Worm (Caenorhabditis elegans) whole organism, young adult: ENCODE results near the gene pdhb-1.
A peak's percentile ranks its signal among the peaks of the same experiment; 100 is the strongest.

ENCODE experiments used
- B0035.1 ChIP-seq: sonication (generic microtip); optimal IDR thresholded peaks from 2 replicates; lab custom pipeline; 2016; ENCODE audit warnings: missing genetic modification characterization, mild to moderate bottlenecking, missing compliant biosample characterization, missing genotype, missing genetic modification reagents
- B0336.3 ChIP-seq: fragments of 200-800 bp; sonication (Bioruptor generic); IDR thresholded peaks from 2 replicates; pipeline ENCODE4 v1.3.6; 2022; ENCODE audit warnings: missing genetic modification characterization, missing compliant biosample characterization
- F10E7.11 ChIP-seq: sonication (generic microtip); optimal IDR thresholded peaks from 2 replicates; lab custom pipeline; 2017; ENCODE audit warnings: mild to moderate bottlenecking, missing genetic modification characterization, moderate library complexity, missing compliant biosample characterization
- F39B2.1 ChIP-seq: fragments of 200-800 bp; sonication (Bioruptor generic); IDR thresholded peaks from 2 replicates; pipeline ENCODE4 v1.3.6; 2022; ENCODE audit warnings: missing genetic modification reagents, missing genetic modification characterization, missing compliant biosample characterization
- K12H6.12 ChIP-seq: fragments of 200-800 bp; sonication (Bioruptor generic); optimal IDR thresholded peaks from 2 replicates; lab custom pipeline; 2018; ENCODE audit warnings: mild to moderate bottlenecking, missing genetic modification characterization, missing compliant biosample characterization
- T26A5.8 ChIP-seq: sonication (generic microtip); optimal IDR thresholded peaks from 2 replicates; lab custom pipeline; 2016; ENCODE audit warnings: missing genetic modification characterization, missing compliant biosample characterization
- Y53F4B.3 ChIP-seq: fragments of 200-800 bp; sonication (Bioruptor generic); IDR thresholded peaks from 2 replicates; pipeline ENCODE4 v1.3.6; 2022; ENCODE audit warnings: missing genetic modification reagents, missing genetic modification characterization, missing compliant biosample characterization
- Y56A3A.18 ChIP-seq: fragments of 200-800 bp; sonication (Bioruptor generic); IDR thresholded peaks from 2 replicates; pipeline ENCODE4 v1.3.6; 2022; ENCODE audit warnings: missing genetic modification reagents, missing genetic modification characterization, missing compliant biosample characterization
- Y67H2A.10 ChIP-seq: fragments of 200-800 bp; sonication (Bioruptor generic); conservative IDR thresholded peaks from 2 replicates; pipeline ENCODE4 v1.3.6; 2022; ENCODE audit warnings: missing genetic modification reagents, missing genetic modification characterization, missing compliant biosample characterization
- akir-1 ChIP-seq: fragments of 200-800 bp; sonication (Bioruptor generic); optimal IDR thresholded peaks from 2 replicates; lab custom pipeline; 2018; ENCODE audit warnings: mild to moderate bottlenecking, missing genetic modification characterization, moderate library complexity, missing compliant biosample characterization
- cebp-1 ChIP-seq, 2 experiments: fragments of 200-800 bp in 1 of 2; sonication (Bioruptor generic) in 1 of 2; sonication (generic microtip) in 1 of 2; IDR thresholded peaks in 1 of 2; optimal IDR thresholded peaks in 1 of 2; 2 replicates each; pipeline versions ENCODE4 v1.3.6 to Lab custom; 2017 to 2022; ENCODE audit warnings: missing compliant biosample characterization in 2 of 2, missing genetic modification characterization in 2 of 2, mild to moderate bottlenecking in 1 of 2, missing genetic modification reagents in 1 of 2, moderate library complexity in 1 of 2
- cebp-2 ChIP-seq: fragments of 200-800 bp; sonication (Bioruptor generic); IDR thresholded peaks from 2 replicates; pipeline ENCODE4 v1.3.6; 2022; ENCODE audit warnings: missing genetic modification characterization, missing compliant biosample characterization
- ceh-40 ChIP-seq: fragments of 200-800 bp; sonication (Bioruptor generic); IDR thresholded peaks from 2 replicates; pipeline ENCODE4 v1.3.6; 2022; ENCODE audit warnings: missing genetic modification characterization, missing compliant biosample characterization
- ceh-79 ChIP-seq: sonication (generic microtip); optimal IDR thresholded peaks from 2 replicates; lab custom pipeline; 2017; ENCODE audit warnings: mild to moderate bottlenecking, missing genetic modification characterization, missing compliant biosample characterization
- dox-1 ChIP-seq: fragments of 200-800 bp; sonication (Bioruptor generic); IDR thresholded peaks from 2 replicates; pipeline ENCODE4 v1.3.6; 2022; ENCODE audit warnings: missing genetic modification reagents, missing genetic modification characterization, missing compliant biosample characterization
- dpff-1 ChIP-seq: sonication (generic microtip); optimal IDR thresholded peaks from 2 replicates; lab custom pipeline; 2017; ENCODE audit warnings: mild to moderate bottlenecking, missing genetic modification characterization, missing compliant biosample characterization
- egl-44 ChIP-seq: fragments of 200-800 bp; sonication (Bioruptor generic); IDR thresholded peaks from 2 replicates; pipeline ENCODE4 v1.3.6; 2022; ENCODE audit warnings: missing genetic modification reagents, missing genetic modification characterization, missing compliant biosample characterization
- ets-4 ChIP-seq: fragments of 200-800 bp; sonication (Bioruptor generic); optimal IDR thresholded peaks from 2 replicates; lab custom pipeline; 2018; ENCODE audit warnings: mild to moderate bottlenecking, missing genetic modification characterization, missing compliant biosample characterization
- gei-17 ChIP-seq: fragments of 200-800 bp; sonication (Bioruptor generic); optimal IDR thresholded peaks from 2 replicates; lab custom pipeline; 2018; ENCODE audit warnings: mild to moderate bottlenecking, missing genetic modification characterization, missing compliant biosample characterization
- hmg-1.2 ChIP-seq: fragments of 200-800 bp; sonication (Bioruptor generic); IDR thresholded peaks from 2 replicates; pipeline ENCODE4 v1.3.6; 2022; ENCODE audit warnings: missing genetic modification reagents, missing genetic modification characterization, missing compliant biosample characterization
- hrde-1 ChIP-seq: sonication (generic microtip); optimal IDR thresholded peaks from 2 replicates; lab custom pipeline; 2016; ENCODE audit warnings: missing genetic modification characterization, mild to moderate bottlenecking, missing compliant biosample characterization, moderate library complexity, missing genotype, missing genetic modification reagents, borderline replicate concordance
- hsf-1 ChIP-seq: fragments of 200-800 bp; sonication (Bioruptor generic); IDR thresholded peaks from 2 replicates; pipeline ENCODE4 v1.3.6; 2022; ENCODE audit warnings: missing genetic modification reagents, missing genetic modification characterization, missing compliant biosample characterization
- lag-1 ChIP-seq: fragments of 200-800 bp; sonication (Bioruptor generic); IDR thresholded peaks from 2 replicates; pipeline ENCODE4 v1.3.6; 2022; ENCODE audit warnings: missing genetic modification reagents, missing genetic modification characterization, missing compliant biosample characterization
- lin-26 ChIP-seq: fragments of 200-800 bp; sonication (Bioruptor generic); IDR thresholded peaks from 2 replicates; pipeline ENCODE4 v1.3.6; 2022; ENCODE audit warnings: missing genetic modification reagents, missing genetic modification characterization, missing compliant biosample characterization
- lir-1 ChIP-seq: fragments of 200-800 bp; sonication (Bioruptor generic); conservative IDR thresholded peaks from 2 replicates; pipeline ENCODE4 v1.3.6; 2022; ENCODE audit warnings: missing genetic modification reagents, missing genetic modification characterization, missing compliant biosample characterization
- lsy-27 ChIP-seq: sonication (generic microtip); optimal IDR thresholded peaks from 2 replicates; lab custom pipeline; 2017; ENCODE audit warnings: missing genetic modification characterization, mild to moderate bottlenecking, missing compliant biosample characterization, antibody characterized with exemption, missing genotype, borderline replicate concordance; ENCODE audit not compliant: insufficient read depth
- madf-6 ChIP-seq: fragments of 200-800 bp; sonication (Bioruptor generic); IDR thresholded peaks from 2 replicates; pipeline ENCODE4 v1.3.6; 2022; ENCODE audit warnings: missing genetic modification reagents, missing genetic modification characterization, missing compliant biosample characterization
- nfya-2 ChIP-seq: fragments of 200-800 bp; sonication (Bioruptor generic); IDR thresholded peaks from 2 replicates; pipeline ENCODE4 v1.3.6; 2022; ENCODE audit warnings: missing genetic modification reagents, missing genetic modification characterization, missing compliant biosample characterization
- nfyb-1 ChIP-seq: fragments of 200-800 bp; sonication (Bioruptor generic); IDR thresholded peaks from 2 replicates; pipeline ENCODE4 v1.3.6; 2022; ENCODE audit warnings: missing genetic modification reagents, missing genetic modification characterization, missing compliant biosample characterization
- nhr-120 ChIP-seq: fragments of 200-800 bp; sonication (Bioruptor generic); IDR thresholded peaks from 2 replicates; pipeline ENCODE4 v1.3.6; 2022; ENCODE audit warnings: missing genetic modification characterization, missing compliant biosample characterization
- nhr-179 ChIP-seq: sonication (generic microtip); optimal IDR thresholded peaks from 2 replicates; lab custom pipeline; 2016; ENCODE audit warnings: mild to moderate bottlenecking, missing genetic modification characterization, missing compliant biosample characterization
- nhr-80 ChIP-seq: sonication (generic microtip); optimal IDR thresholded peaks from 2 replicates; lab custom pipeline; 2016; ENCODE audit warnings: missing genetic modification characterization, missing compliant biosample characterization
- nhr-90 ChIP-seq: sonication (generic microtip); optimal IDR thresholded peaks from 2 replicates; lab custom pipeline; 2016; ENCODE audit warnings: missing genotype, mild to moderate bottlenecking, missing genetic modification characterization, missing compliant biosample characterization
- pbrm-1 ChIP-seq: fragments of 200-800 bp; sonication (Bioruptor generic); IDR thresholded peaks from 2 replicates; pipeline ENCODE4 v1.3.6; 2022; ENCODE audit warnings: missing genetic modification reagents, missing genetic modification characterization, missing compliant biosample characterization
- pha-4 ChIP-seq: fragments of 150-350 bp; sonication (generic microtip); optimal IDR thresholded peaks from 2 replicates; lab custom pipeline; 2014; ENCODE audit warnings: missing biosample characterization, missing genetic modification reagents, missing genetic modification characterization
- rcor-1 ChIP-seq: fragments of 200-800 bp; sonication (Bioruptor generic); IDR thresholded peaks from 2 replicates; pipeline ENCODE4 v1.3.6; 2022; ENCODE audit warnings: missing genetic modification reagents, missing genetic modification characterization, missing compliant biosample characterization
- somi-1 ChIP-seq: fragments of 200-800 bp; sonication (Bioruptor generic); optimal IDR thresholded peaks from 2 replicates; lab custom pipeline; 2018; ENCODE audit warnings: mild to moderate bottlenecking, missing genetic modification characterization, missing compliant biosample characterization
- tbp1 ChIP-seq: fragments of 200-800 bp; sonication (Bioruptor generic); optimal IDR thresholded peaks from 2 replicates; lab custom pipeline; 2018; ENCODE audit warnings: mild to moderate bottlenecking, missing genetic modification characterization, missing compliant biosample characterization
- tbx-9 ChIP-seq: sonication (generic microtip); optimal IDR thresholded peaks from 2 replicates; lab custom pipeline; 2016; ENCODE audit warnings: borderline replicate concordance, missing genetic modification characterization, inconsistent platforms, missing compliant biosample characterization
- zfh-2 ChIP-seq: fragments of 200-800 bp; sonication (Bioruptor generic); conservative IDR thresholded peaks from 2 replicates; pipeline ENCODE4 v1.3.6; 2022; ENCODE audit warnings: missing genetic modification reagents, missing genetic modification characterization, missing compliant biosample characterization
- ztf-18 ChIP-seq: sonication (generic microtip); optimal IDR thresholded peaks from 2 replicates; lab custom pipeline; 2016; ENCODE audit warnings: missing genotype, mild to moderate bottlenecking, missing genetic modification characterization, missing compliant biosample characterization
- ztf-26 ChIP-seq: sonication (generic microtip); optimal IDR thresholded peaks from 2 replicates; lab custom pipeline; 2017; ENCODE audit warnings: missing genetic modification characterization, missing compliant biosample characterization
- ztf-3 ChIP-seq: fragments of 200-800 bp; sonication (Bioruptor generic); optimal IDR thresholded peaks from 2 replicates; lab custom pipeline; 2018; ENCODE audit warnings: mild to moderate bottlenecking, missing genetic modification characterization, missing compliant biosample characterization
- ztf-6 ChIP-seq: fragments of 200-800 bp; sonication (Bioruptor generic); IDR thresholded peaks from 2 replicates; pipeline ENCODE4 v1.3.6; 2022; ENCODE audit warnings: missing genetic modification reagents, missing genetic modification characterization, missing compliant biosample characterization

The pdhb-1 gene

ce11 chrIV:3438022-3438421, 38.5 kb downstream of the pdhb-1 start, which contains the start of gene grd-13:
grd-13 (plus strand) TSS chrIV:3438312.
- TF ChIP-seq pbrm-1 (GFP tag; lab: Robert Waterston, UW) = no peak
- no peak for TF ChIP-seq F10E7.11 (tag; lab: Kevin White, UChicago)
- no peak for TF ChIP-seq hsf-1 (GFP tag; lab: Robert Waterston, UW)
- TF ChIP-seq ztf-6 (GFP tag; lab: Robert Waterston, UW) = no peak
- TF ChIP-seq B0336.3 (GFP tag; lab: Robert Waterston, UW) = no peak
- no peak for TF ChIP-seq akir-1 (GFP tag; lab: Kevin White, UChicago)
- no peak for TF ChIP-seq cebp-2 (GFP tag; lab: Robert Waterston, UW)
- TF ChIP-seq nhr-90 (tag; lab: Kevin White, UChicago) = no peak
- no peak for TF ChIP-seq hmg-1.2 (GFP tag; lab: Robert Waterston, UW)
- TF ChIP-seq B0035.1 (tag; lab: Kevin White, UChicago) = no peak
- TF ChIP-seq nfyb-1 (GFP tag; lab: Robert Waterston, UW) = no peak
- TF ChIP-seq K12H6.12 (tag; lab: Kevin White, UChicago) = no peak
- no peak for TF ChIP-seq dox-1 (GFP tag; lab: Robert Waterston, UW)
- TF ChIP-seq ztf-3 (GFP tag; lab: Kevin White, UChicago) = no peak

ce11 chrIV:3439354-3439753, 39.9 kb downstream of the pdhb-1 start, which contains the start of gene grd-3:
grd-3 (plus strand) TSS chrIV:3439655.
- TF ChIP-seq zfh-2 (GFP tag; lab: Robert Waterston, UW) (0 out of 2 replicates have a peak, but pooled peaks have one; percentile 5), ets-4 (GFP tag; lab: Kevin White, UChicago) (no peak)
- TF ChIP-seq, all 124 proteins: peak for 1

ce11 chrIV:3440848-3441247, 41.4 kb downstream of the pdhb-1 start, which contains the start of gene grd-10:
grd-10 (plus strand) TSS chrIV:3441055.
- TF ChIP-seq lag-1 (GFP tag; lab: Robert Waterston, UW) (no peak), K12H6.12 (tag; lab: Kevin White, UChicago) (no peak), hrde-1 (tag; lab: Kevin White, UChicago) (no peak), madf-6 (GFP tag; lab: Robert Waterston, UW) (no peak), nhr-120 (GFP tag; lab: Robert Waterston, UW) (no peak), F39B2.1 (GFP tag; lab: Robert Waterston, UW) (no peak), lir-1 (GFP tag; lab: Robert Waterston, UW) (no peak), rcor-1 (GFP tag; lab: Robert Waterston, UW) (no peak), nhr-80 (no peak), tbx-9 (tag; lab: Kevin White, UChicago) (no peak), Y53F4B.3 (GFP tag; lab: Robert Waterston, UW) (no peak), ceh-40 (GFP tag; lab: Robert Waterston, UW) (no peak), cebp-1 (GFP tag; IDR thresholded peaks at IDR 0.05; lab: Robert Waterston, UW) (no peak), cebp-1 (tag; optimal IDR thresholded peaks at IDR 0.05; lab: Kevin White, UChicago) (no peak), T26A5.8 (tag; lab: Kevin White, UChicago) (no peak), nhr-179 (no peak), lsy-27 (no peak), ztf-26 (tag; lab: Kevin White, UChicago) (no peak), tbp1 (GFP tag; lab: Kevin White, UChicago) (no peak), F10E7.11 (tag; lab: Kevin White, UChicago) (no peak)

ce11 chrIV:3442513-3442912, 43.0 kb downstream of the pdhb-1 start:
- no peak for TF ChIP-seq dpff-1 (tag; lab: Kevin White, UChicago)
- TF ChIP-seq egl-44 (GFP tag; lab: Robert Waterston, UW) = no peak
- TF ChIP-seq nfya-2 = no peak
- no peak for TF ChIP-seq gei-17
- TF ChIP-seq somi-1 = no peak
- TF ChIP-seq cebp-2 (GFP tag; lab: Robert Waterston, UW) = no peak
- no peak for TF ChIP-seq madf-6 (GFP tag; lab: Robert Waterston, UW)
- TF ChIP-seq Y53F4B.3 (GFP tag; lab: Robert Waterston, UW) = no peak
- TF ChIP-seq Y56A3A.18 = no peak
- TF ChIP-seq lin-26 (GFP tag; lab: Robert Waterston, UW) = no peak
- TF ChIP-seq pha-4 = no peak
- no peak for TF ChIP-seq Y67H2A.10 (GFP tag; lab: Robert Waterston, UW)
- TF ChIP-seq ztf-18 = no peak
- no peak for TF ChIP-seq ceh-79 (tag; lab: Kevin White, UChicago)
